Worm (Caenorhabditis elegans): ENCODE data around the gene nlp-6.

- TF ChIP-seq mep-1 (tag; optimal IDR thresholded peaks at IDR 0.05): no peak
- TF ChIP-seq nhr-76 (tag; optimal IDR thresholded peaks at IDR 0.05): no peak
- TF ChIP-seq zip-8 (tag; optimal IDR thresholded peaks at IDR 0.05): no peak
- no peak for TF ChIP-seq unc-39 (tag; optimal IDR thresholded peaks at IDR 0.05)
- TF ChIP-seq nhr-12 (tag; optimal IDR thresholded peaks at IDR 0.05): no peak
- no peak for TF ChIP-seq flh-1 (GFP tag; optimal IDR thresholded peaks at IDR 0.05)
- TF ChIP-seq pha-4 (tag; optimal IDR thresholded peaks at IDR 0.05): no peak
- TF ChIP-seq snpc-4 (tag; optimal IDR thresholded peaks at IDR 0.05): no peak
- TF ChIP-seq ces-1 (GFP tag; optimal IDR thresholded peaks at IDR 0.05): no peak
- no peak for TF ChIP-seq unc-62 (GFP tag; optimal IDR thresholded peaks at IDR 0.05)
Measured at ce11 chrX:17662146-17662545, at the start of gene nlp-6.

Measured in whole organism, mixed stage, embryonic.